Worm (Caenorhabditis elegans) whole organism, L1 larva: ENCODE measurements around the gene T25E12.16.
A peak's percentile ranks its signal among the peaks of the same experiment; 100 is the strongest.

ENCODE experiments used
- C34B4.2 ChIP-seq: sonication (generic microtip); optimal IDR thresholded peaks from 2 replicates; lab custom pipeline; 2017; ENCODE audit warnings: mild to moderate bottlenecking, missing genetic modification characterization, missing compliant biosample characterization
- Y116A8C.19 ChIP-seq: sonication (generic microtip); optimal IDR thresholded peaks from 2 replicates; lab custom pipeline; 2016; ENCODE audit warnings: missing compliant biosample characterization, missing genetic modification characterization, borderline replicate concordance
- aha-1 ChIP-seq: fragments of 150-350 bp; optimal IDR thresholded peaks from 2 replicates; lab custom pipeline; 2014; ENCODE audit warnings: missing biosample characterization, missing genetic modification characterization
- alr-1 ChIP-seq: fragments of 200-800 bp; sonication (Bioruptor generic); optimal IDR thresholded peaks from 2 replicates; lab custom pipeline; 2018; ENCODE audit warnings: borderline replicate concordance, mild to moderate bottlenecking, missing genetic modification characterization, missing compliant biosample characterization
- aly-2 ChIP-seq: fragments of 150-350 bp; optimal IDR thresholded peaks from 2 replicates; lab custom pipeline; 2014; ENCODE audit warnings: missing biosample characterization, missing genetic modification characterization
- ama-1 ChIP-seq: fragments of 150-350 bp; optimal IDR thresholded peaks from 2 replicates; lab custom pipeline; 2014
- blmp-1 ChIP-seq: fragments of 150-350 bp; optimal IDR thresholded peaks from 2 replicates; lab custom pipeline; 2014; ENCODE audit warnings: missing biosample characterization, missing genetic modification characterization
- ceh-8 ChIP-seq: fragments of 200-800 bp; sonication (Bioruptor generic); optimal IDR thresholded peaks from 2 replicates; lab custom pipeline; 2018; ENCODE audit warnings: mild to moderate bottlenecking, missing genetic modification characterization, moderate library complexity, missing compliant biosample characterization
- ceh-88 ChIP-seq: fragments of 200-800 bp; sonication (Bioruptor generic); IDR thresholded peaks from 2 replicates; pipeline ENCODE4 v1.3.6; 2022; ENCODE audit warnings: missing genetic modification characterization, missing compliant biosample characterization
- ces-1 ChIP-seq: fragments of 150-350 bp; optimal IDR thresholded peaks from 2 replicates; lab custom pipeline; 2014; ENCODE audit warnings: missing biosample characterization, missing genetic modification reagents, missing genetic modification characterization
- dsc-1 ChIP-seq: sonication (generic microtip); optimal IDR thresholded peaks from 2 replicates; lab custom pipeline; 2016; ENCODE audit warnings: mild to moderate bottlenecking, missing genetic modification characterization, missing compliant biosample characterization
- efl-3 ChIP-seq: fragments of 200-800 bp; sonication (Bioruptor generic); optimal IDR thresholded peaks from 2 replicates; lab custom pipeline; 2018; ENCODE audit warnings: mild to moderate bottlenecking, missing genetic modification characterization, missing compliant biosample characterization
- elt-2 ChIP-seq: sonication (generic microtip); optimal IDR thresholded peaks from 2 replicates; lab custom pipeline; 2016; ENCODE audit warnings: missing genetic modification characterization, mild to moderate bottlenecking, inconsistent platforms, missing compliant biosample characterization, missing genetic modification reagents
- ets-5 ChIP-seq: fragments of 200-800 bp; sonication (Bioruptor generic); IDR thresholded peaks from 2 replicates; pipeline ENCODE4 v1.3.6; 2022; ENCODE audit warnings: missing genetic modification characterization, missing compliant biosample characterization
- fkh-10 ChIP-seq: sonication (generic microtip); optimal IDR thresholded peaks from 2 replicates; lab custom pipeline; 2017; ENCODE audit warnings: missing biosample characterization, missing genetic modification reagents, missing genetic modification characterization
- fkh-8 ChIP-seq: sonication (generic microtip); optimal IDR thresholded peaks from 2 replicates; lab custom pipeline; 2016; ENCODE audit warnings: mild to moderate bottlenecking, missing genetic modification characterization, missing compliant biosample characterization
- fos-1 ChIP-seq: fragments of 150-350 bp; optimal IDR thresholded peaks from 2 replicates; lab custom pipeline; 2014; ENCODE audit warnings: missing biosample characterization, missing genetic modification characterization
- grh-1 ChIP-seq: fragments of 200-800 bp; sonication (Bioruptor generic); IDR thresholded peaks from 2 replicates; pipeline ENCODE4 v1.3.6; 2022; ENCODE audit warnings: missing genetic modification reagents, missing genetic modification characterization, missing compliant biosample characterization
- hlh-17 ChIP-seq: fragments of 200-800 bp; sonication (Bioruptor generic); optimal IDR thresholded peaks from 2 replicates; lab custom pipeline; 2018; ENCODE audit warnings: missing genetic modification characterization, mild to moderate bottlenecking, missing compliant biosample characterization, moderate library complexity, borderline replicate concordance
- hlh-4 ChIP-seq: sonication (generic microtip); optimal IDR thresholded peaks from 2 replicates; lab custom pipeline; 2016; ENCODE audit warnings: mild to moderate bottlenecking, missing genetic modification characterization, missing compliant biosample characterization
- irx-1 ChIP-seq: sonication (generic microtip); optimal IDR thresholded peaks from 2 replicates; lab custom pipeline; 2016; ENCODE audit warnings: missing genetic modification characterization, missing compliant biosample characterization
- isw-1 ChIP-seq: fragments of 200-800 bp; sonication (Bioruptor generic); IDR thresholded peaks from 2 replicates; pipeline ENCODE4 v1.3.6; 2022; ENCODE audit warnings: missing genetic modification characterization, missing compliant biosample characterization
- jun-1 ChIP-seq: fragments of 150-350 bp; optimal IDR thresholded peaks from 2 replicates; lab custom pipeline; 2014; ENCODE audit warnings: missing biosample characterization, missing genetic modification reagents, missing genetic modification characterization
- lin-14 ChIP-seq: fragments of 200-800 bp; sonication (Bioruptor generic); optimal IDR thresholded peaks from 2 replicates; lab custom pipeline; 2018; ENCODE audit warnings: mild to moderate bottlenecking, missing genetic modification characterization, moderate library complexity, missing compliant biosample characterization
- lin-15B ChIP-seq: fragments of 150-350 bp; sonication (generic microtip); optimal IDR thresholded peaks from 3 replicates; lab custom pipeline; 2014; ENCODE audit warnings: missing biosample characterization, missing genetic modification characterization
- lir-3 ChIP-seq: sonication (generic microtip); optimal IDR thresholded peaks from 2 replicates; lab custom pipeline; 2016; ENCODE audit warnings: mild to moderate bottlenecking, missing genetic modification characterization, moderate library complexity, missing compliant biosample characterization; ENCODE audit not compliant: poor library complexity
- lsy-2 ChIP-seq, 2 experiments: fragments of 150-350 bp; optimal IDR thresholded peaks; 2 replicates each; lab custom pipeline; 2014; ENCODE audit warnings: missing biosample characterization in 2 of 2, missing genetic modification characterization in 2 of 2
- mab-9 ChIP-seq: fragments of 200-800 bp; sonication (Bioruptor generic); IDR thresholded peaks from 2 replicates; pipeline ENCODE4 v1.3.6; 2022; ENCODE audit warnings: missing genetic modification reagents, missing genetic modification characterization, missing compliant biosample characterization
- nhr-12 ChIP-seq: sonication (generic microtip); optimal IDR thresholded peaks from 2 replicates; lab custom pipeline; 2017; ENCODE audit warnings: missing biosample characterization, missing genetic modification characterization
- nhr-19 ChIP-seq: fragments of 200-800 bp; sonication (Bioruptor generic); conservative IDR thresholded peaks from 2 replicates; pipeline ENCODE4 v1.3.6; 2022; ENCODE audit warnings: missing genetic modification characterization, missing compliant biosample characterization
- nhr-20 ChIP-seq: sonication (generic microtip); optimal IDR thresholded peaks from 2 replicates; lab custom pipeline; 2016; ENCODE audit warnings: mild to moderate bottlenecking, missing genetic modification characterization, missing compliant biosample characterization
- nhr-237 ChIP-seq: fragments of 150-350 bp; optimal IDR thresholded peaks from 2 replicates; lab custom pipeline; 2014; ENCODE audit warnings: missing biosample characterization, missing genetic modification characterization
- nhr-84 ChIP-seq: sonication (generic microtip); optimal IDR thresholded peaks from 2 replicates; lab custom pipeline; 2017; ENCODE audit warnings: missing biosample characterization, missing genetic modification characterization
- nhr-85 ChIP-seq: sonication (generic microtip); peaks from one replicate; lab custom pipeline; 2016; ENCODE audit warnings: missing genetic modification characterization, inconsistent platforms, missing compliant biosample characterization
- nhr-90 ChIP-seq: sonication (generic microtip); optimal IDR thresholded peaks from 2 replicates; lab custom pipeline; 2016; ENCODE audit warnings: mild to moderate bottlenecking, missing genetic modification characterization, missing compliant biosample characterization; ENCODE audit not compliant: poor library complexity
- pax-3 ChIP-seq: fragments of 200-800 bp; sonication (Bioruptor generic); optimal IDR thresholded peaks from 2 replicates; lab custom pipeline; 2018; ENCODE audit warnings: mild to moderate bottlenecking, missing genetic modification characterization, moderate library complexity, missing compliant biosample characterization
- rnt-1 ChIP-seq: sonication (generic microtip); optimal IDR thresholded peaks from 2 replicates; lab custom pipeline; 2016; ENCODE audit warnings: mild to moderate bottlenecking, missing genetic modification characterization, moderate library complexity, missing compliant biosample characterization
- snpc-4 ChIP-seq: fragments of 150-350 bp; optimal IDR thresholded peaks from 2 replicates; lab custom pipeline; 2014; ENCODE audit warnings: missing biosample characterization, missing genetic modification characterization
- sox-4 ChIP-seq: sonication (generic microtip); optimal IDR thresholded peaks from 2 replicates; lab custom pipeline; 2016; ENCODE audit warnings: missing genetic modification characterization, missing compliant biosample characterization
- sptf-1 ChIP-seq: fragments of 150-350 bp; optimal IDR thresholded peaks from 2 replicates; lab custom pipeline; 2014; ENCODE audit warnings: missing biosample characterization, missing genetic modification characterization
- sup-37 ChIP-seq: fragments of 200-800 bp; sonication (Bioruptor generic); optimal IDR thresholded peaks from 2 replicates; lab custom pipeline; 2018; ENCODE audit warnings: mild to moderate bottlenecking, missing genetic modification characterization, missing compliant biosample characterization
- tlp-1 ChIP-seq: fragments of 150-350 bp; optimal IDR thresholded peaks from 2 replicates; lab custom pipeline; 2014; ENCODE audit warnings: missing biosample characterization, missing genetic modification characterization
- unc-130 ChIP-seq: fragments of 150-350 bp; optimal IDR thresholded peaks from 2 replicates; lab custom pipeline; 2017; ENCODE audit warnings: missing biosample characterization, missing genetic modification characterization, inconsistent platforms
- unc-86 ChIP-seq: sonication (generic microtip); optimal IDR thresholded peaks from 2 replicates; lab custom pipeline; 2016; ENCODE audit warnings: missing genetic modification characterization, missing compliant biosample characterization
- unc-98 ChIP-seq: fragments of 200-800 bp; sonication (Bioruptor generic); IDR thresholded peaks from 2 replicates; pipeline ENCODE4 v1.3.6; 2022; ENCODE audit warnings: missing genetic modification characterization, missing compliant biosample characterization
- xbp-1 ChIP-seq: sonication (generic microtip); optimal IDR thresholded peaks from 2 replicates; lab custom pipeline; 2016; ENCODE audit warnings: missing genetic modification characterization, missing compliant biosample characterization
- zag-1 ChIP-seq: fragments of 150-350 bp; optimal IDR thresholded peaks from 2 replicates; lab custom pipeline; 2014; ENCODE audit warnings: missing biosample characterization, missing genetic modification characterization
- ztf-11 ChIP-seq, 2 experiments: sonication (generic microtip); optimal IDR thresholded peaks; 2 replicates each; lab custom pipeline; 2016 to 2017; ENCODE audit warnings: missing genetic modification characterization in 2 of 2, missing biosample characterization in 1 of 2, missing compliant biosample characterization in 1 of 2
- ztf-4 ChIP-seq: fragments of 150-350 bp; optimal IDR thresholded peaks from 2 replicates; lab custom pipeline; 2014; ENCODE audit warnings: missing biosample characterization, missing genetic modification characterization

T25E12.16 gene

DNA sequence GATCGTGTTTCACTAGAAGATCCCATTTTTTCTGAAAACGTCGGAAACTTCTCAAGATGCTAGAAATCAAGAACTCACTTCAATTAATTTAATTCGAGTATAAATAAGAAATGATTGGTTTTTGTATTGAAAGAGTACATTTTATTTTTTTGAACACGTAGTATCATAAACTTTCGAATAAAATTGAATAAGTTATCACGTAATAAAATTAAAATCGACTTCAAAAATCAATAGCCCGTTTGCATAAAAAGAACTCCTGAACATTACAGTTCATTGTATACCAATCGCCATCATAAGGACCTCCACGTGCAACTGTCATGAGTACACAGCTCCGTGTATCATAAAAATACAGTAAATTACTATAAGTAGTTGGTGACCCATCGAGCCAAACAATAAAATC lies at the start of gene T25E12.16:
Gene T25E12.16 (minus strand): TSS at position 101 of the 400 bp plus-strand sequence.
- no peak for TF ChIP-seq nhr-84 (tag; lab: Kevin White, UChicago)
- no peak for TF ChIP-seq grh-1 (GFP tag; lab: Robert Waterston, UW)
- TF ChIP-seq ceh-8 (GFP tag; lab: Kevin White, UChicago), result no peak
- TF ChIP-seq mab-9 (GFP tag; lab: Robert Waterston, UW), result no peak
- no peak for TF ChIP-seq tlp-1 (tag; lab: Kevin White, UChicago)
- TF ChIP-seq ama-1 (lab: Kevin White, UChicago), result no peak
- TF ChIP-seq aly-2 (tag; lab: Kevin White, UChicago), result no peak
- TF ChIP-seq fos-1, result no peak
- TF ChIP-seq nhr-237 (tag; lab: Kevin White, UChicago), result no peak

- TF ChIP-seq irx-1 (tag; lab: Kevin White, UChicago), result no peak
- peak; percentile 42 for TF ChIP-seq nhr-85 (tag; lab: Kevin White, UChicago)
These were observed 48.4 kb upstream of the T25E12.16 start for ce11 chrV:16781974-16782373.

DNA sequence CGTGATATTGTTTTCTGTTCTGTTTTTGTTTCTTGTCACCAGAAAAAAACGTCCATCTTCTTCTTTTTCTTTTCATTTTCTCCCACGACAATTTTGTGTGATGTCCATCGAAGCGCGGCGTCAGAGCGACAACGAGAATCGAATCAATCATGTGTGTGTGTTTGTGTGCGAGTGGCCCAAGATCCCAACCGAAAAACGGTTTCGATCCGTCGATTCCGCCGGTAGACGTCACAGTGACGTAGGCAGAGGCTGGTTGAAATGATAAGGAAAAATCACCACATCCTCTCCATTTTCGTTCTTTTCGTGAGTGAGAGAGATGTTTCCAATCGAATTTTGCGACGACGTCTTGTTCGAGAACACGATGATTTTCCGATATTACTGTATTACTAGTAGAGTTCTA lies 47.0 kb upstream of the T25E12.16 start:
- no peak for TF ChIP-seq zag-1
- no peak for TF ChIP-seq sptf-1 (tag; lab: Kevin White, UChicago)
- no peak for TF ChIP-seq alr-1
- TF ChIP-seq rnt-1, result no peak
- no peak for TF ChIP-seq isw-1 (GFP tag; lab: Robert Waterston, UW)
- TF ChIP-seq grh-1 (GFP tag; lab: Robert Waterston, UW), result no peak
- TF ChIP-seq jun-1, result no peak
- no peak for TF ChIP-seq Y116A8C.19
- peak in 1 of 2 experiments; percentile 33 for TF ChIP-seq lsy-2 (tag; optimal IDR thresholded peaks at IDR 0.05; lab: Kevin White, UChicago)
- no peak for TF ChIP-seq hlh-4 (tag; lab: Kevin White, UChicago)
- no peak for TF ChIP-seq nhr-12 (tag; lab: Kevin White, UChicago)
- peak; percentile 35 for TF ChIP-seq unc-130 (tag; lab: Kevin White, UChicago)
- no peak for TF ChIP-seq snpc-4
- no peak for TF ChIP-seq efl-3 (GFP tag; lab: Kevin White, UChicago)
- no peak for TF ChIP-seq aha-1 (tag; lab: Kevin White, UChicago)
- no peak for TF ChIP-seq sox-4 (tag; lab: Kevin White, UChicago)
- no peak for TF ChIP-seq ceh-88 (GFP tag; lab: Robert Waterston, UW)
- TF ChIP-seq fkh-8 (tag; lab: Kevin White, UChicago), result no peak
- no peak for TF ChIP-seq xbp-1
- peak; percentile 39 for TF ChIP-seq nhr-90 (tag; lab: Kevin White, UChicago)
- no peak for TF ChIP-seq dsc-1 (tag; lab: Kevin White, UChicago)
- TF ChIP-seq lin-15B (tag; lab: Kevin White, UChicago), result no peak
- no peak for TF ChIP-seq unc-98 (GFP tag; lab: Robert Waterston, UW)
- no peak for TF ChIP-seq ets-5 (GFP tag; lab: Robert Waterston, UW)
- no peak for TF ChIP-seq elt-2 (tag; lab: Kevin White, UChicago)
- no peak for TF ChIP-seq fkh-10 (GFP tag; lab: Kevin White, UChicago)
- TF ChIP-seq hlh-17 (GFP tag; lab: Kevin White, UChicago), result no peak
- peak; percentile 93 for TF ChIP-seq nhr-85 (tag; lab: Kevin White, UChicago)
- no peak for TF ChIP-seq C34B4.2 (tag; lab: Kevin White, UChicago)
- no peak for TF ChIP-seq pax-3 (tag; lab: Kevin White, UChicago)
- peak; percentile 11; the same call in 1 of the 2 replicates for TF ChIP-seq nhr-19 (GFP tag; lab: Robert Waterston, UW)
- no peak for TF ChIP-seq tlp-1 (tag; lab: Kevin White, UChicago)
- peak; percentile 44 for TF ChIP-seq nhr-20 (tag; lab: Kevin White, UChicago)
- no peak for TF ChIP-seq ama-1 (lab: Kevin White, UChicago)
- no peak for TF ChIP-seq unc-86 (tag; lab: Kevin White, UChicago)
- peak; percentile 76 for TF ChIP-seq blmp-1 (tag; lab: Kevin White, UChicago)
- TF ChIP-seq sup-37, result no peak
- TF ChIP-seq lin-14 (GFP tag; lab: Kevin White, UChicago), result peak; percentile 60
- no peak for TF ChIP-seq ztf-11 (tag; optimal IDR thresholded peaks at IDR 0.05; lab: Kevin White, UChicago)
- no peak for TF ChIP-seq irx-1 (tag; lab: Kevin White, UChicago)
- no peak for TF ChIP-seq ztf-4 (tag; lab: Kevin White, UChicago)
- TF ChIP-seq ces-1 (GFP tag; lab: Kevin White, UChicago), result no peak
- no peak for TF ChIP-seq lir-3 (tag; lab: Kevin White, UChicago)
